Worm (Caenorhabditis elegans) whole organism, young adult: ENCODE results near the gene H20E11.1.

ENCODE experiments used
- B0019.2 ChIP-seq: fragments of 200-800 bp; sonication (Bioruptor generic); conservative IDR thresholded peaks from 2 replicates; pipeline ENCODE4 v1.3.6; 2022; ENCODE audit warnings: missing genetic modification reagents, missing genetic modification characterization, missing compliant biosample characterization
- B0261.1 ChIP-seq: sonication (generic microtip); optimal IDR thresholded peaks from 2 replicates; lab custom pipeline; 2016; ENCODE audit warnings: mild to moderate bottlenecking, missing genetic modification characterization, moderate library complexity, missing compliant biosample characterization
- C06A6.2 ChIP-seq: fragments of 200-800 bp; sonication (Bioruptor generic); conservative IDR thresholded peaks from 2 replicates; pipeline ENCODE4 v1.3.6; 2022; ENCODE audit warnings: missing genetic modification characterization, missing compliant biosample characterization
- F33H1.4 ChIP-seq: fragments of 200-800 bp; sonication (Bioruptor generic); IDR thresholded peaks from 2 replicates; pipeline ENCODE4 v1.3.6; 2022; ENCODE audit warnings: missing genetic modification reagents, missing genetic modification characterization, missing compliant biosample characterization
- K12H6.12 ChIP-seq: fragments of 200-800 bp; sonication (Bioruptor generic); optimal IDR thresholded peaks from 2 replicates; lab custom pipeline; 2018; ENCODE audit warnings: mild to moderate bottlenecking, missing genetic modification characterization, missing compliant biosample characterization
- Y53F4B.3 ChIP-seq: fragments of 200-800 bp; sonication (Bioruptor generic); IDR thresholded peaks from 2 replicates; pipeline ENCODE4 v1.3.6; 2022; ENCODE audit warnings: missing genetic modification reagents, missing genetic modification characterization, missing compliant biosample characterization
- Y53G8AR.9 ChIP-seq: fragments of 200-800 bp; sonication (Bioruptor generic); conservative IDR thresholded peaks from 2 replicates; pipeline ENCODE4 v1.3.6; 2022; ENCODE audit warnings: missing genetic modification reagents, missing genetic modification characterization, missing compliant biosample characterization
- Y56A3A.18 ChIP-seq: fragments of 200-800 bp; sonication (Bioruptor generic); IDR thresholded peaks from 2 replicates; pipeline ENCODE4 v1.3.6; 2022; ENCODE audit warnings: missing genetic modification reagents, missing genetic modification characterization, missing compliant biosample characterization
- Y67H2A.10 ChIP-seq: fragments of 200-800 bp; sonication (Bioruptor generic); conservative IDR thresholded peaks from 2 replicates; pipeline ENCODE4 v1.3.6; 2022; ENCODE audit warnings: missing genetic modification reagents, missing genetic modification characterization, missing compliant biosample characterization
- Y79H2A.3 ChIP-seq: fragments of 200-800 bp; sonication (Bioruptor generic); conservative IDR thresholded peaks from 2 replicates; pipeline ENCODE4 v1.3.6; 2022; ENCODE audit warnings: missing genetic modification reagents, missing genetic modification characterization, missing compliant biosample characterization
- akir-1 ChIP-seq: fragments of 200-800 bp; sonication (Bioruptor generic); optimal IDR thresholded peaks from 2 replicates; lab custom pipeline; 2018; ENCODE audit warnings: mild to moderate bottlenecking, missing genetic modification characterization, moderate library complexity, missing compliant biosample characterization
- aptf-2 ChIP-seq: fragments of 200-800 bp; sonication (Bioruptor generic); conservative IDR thresholded peaks from 2 replicates; pipeline ENCODE4 v1.3.6; 2022; ENCODE audit warnings: missing genetic modification reagents, missing genetic modification characterization, missing compliant biosample characterization
- attf-5 ChIP-seq: fragments of 200-800 bp; sonication (Bioruptor generic); optimal IDR thresholded peaks from 2 replicates; lab custom pipeline; 2018; ENCODE audit warnings: mild to moderate bottlenecking, missing genetic modification characterization, missing compliant biosample characterization
- cebp-2 ChIP-seq: fragments of 200-800 bp; sonication (Bioruptor generic); IDR thresholded peaks from 2 replicates; pipeline ENCODE4 v1.3.6; 2022; ENCODE audit warnings: missing genetic modification characterization, missing compliant biosample characterization
- ceh-100 ChIP-seq: fragments of 200-800 bp; sonication (Bioruptor generic); IDR thresholded peaks from 2 replicates; pipeline ENCODE4 v1.3.6; 2022; ENCODE audit warnings: missing genetic modification reagents, missing genetic modification characterization, missing compliant biosample characterization
- ceh-79 ChIP-seq: sonication (generic microtip); optimal IDR thresholded peaks from 2 replicates; lab custom pipeline; 2017; ENCODE audit warnings: mild to moderate bottlenecking, missing genetic modification characterization, missing compliant biosample characterization
- ceh-91 ChIP-seq: fragments of 200-800 bp; sonication (Bioruptor generic); IDR thresholded peaks from 2 replicates; pipeline ENCODE4 v1.3.6; 2022; ENCODE audit warnings: missing genetic modification reagents, missing genetic modification characterization, missing compliant biosample characterization
- dox-1 ChIP-seq: fragments of 200-800 bp; sonication (Bioruptor generic); IDR thresholded peaks from 2 replicates; pipeline ENCODE4 v1.3.6; 2022; ENCODE audit warnings: missing genetic modification reagents, missing genetic modification characterization, missing compliant biosample characterization
- dpl-1 ChIP-seq: fragments of 150-350 bp; optimal IDR thresholded peaks from 2 replicates; lab custom pipeline; 2014; ENCODE audit warnings: missing biosample characterization, missing genetic modification reagents, missing genetic modification characterization
- egl-18 ChIP-seq: fragments of 200-800 bp; sonication (Bioruptor generic); IDR thresholded peaks from 2 replicates; pipeline ENCODE4 v1.3.6; 2022; ENCODE audit warnings: missing genetic modification reagents, missing genetic modification characterization, missing compliant biosample characterization
- ets-4 ChIP-seq: fragments of 200-800 bp; sonication (Bioruptor generic); optimal IDR thresholded peaks from 2 replicates; lab custom pipeline; 2018; ENCODE audit warnings: mild to moderate bottlenecking, missing genetic modification characterization, missing compliant biosample characterization
- fkh-3 ChIP-seq: sonication (generic microtip); optimal IDR thresholded peaks from 2 replicates; lab custom pipeline; 2016; ENCODE audit warnings: mild to moderate bottlenecking, missing genetic modification characterization, missing compliant biosample characterization
- hrde-1 ChIP-seq: sonication (generic microtip); optimal IDR thresholded peaks from 2 replicates; lab custom pipeline; 2016; ENCODE audit warnings: missing genetic modification characterization, mild to moderate bottlenecking, missing compliant biosample characterization, moderate library complexity, missing genotype, missing genetic modification reagents, borderline replicate concordance
- hsf-1 ChIP-seq: fragments of 200-800 bp; sonication (Bioruptor generic); IDR thresholded peaks from 2 replicates; pipeline ENCODE4 v1.3.6; 2022; ENCODE audit warnings: missing genetic modification reagents, missing genetic modification characterization, missing compliant biosample characterization
- lag-1 ChIP-seq: fragments of 200-800 bp; sonication (Bioruptor generic); IDR thresholded peaks from 2 replicates; pipeline ENCODE4 v1.3.6; 2022; ENCODE audit warnings: missing genetic modification reagents, missing genetic modification characterization, missing compliant biosample characterization
- let-526 ChIP-seq: fragments of 200-800 bp; sonication (Bioruptor generic); IDR thresholded peaks from 2 replicates; pipeline ENCODE4 v1.3.6; 2022; ENCODE audit warnings: missing genetic modification reagents, missing genetic modification characterization, missing compliant biosample characterization
- let-607 ChIP-seq, 2 experiments: fragments of 200-800 bp in 1 of 2; sonication (Bioruptor generic) in 1 of 2; sonication (generic microtip) in 1 of 2; optimal IDR thresholded peaks; 2 replicates each; lab custom pipeline; 2016 to 2018; ENCODE audit warnings: mild to moderate bottlenecking in 2 of 2, missing compliant biosample characterization in 2 of 2, missing genetic modification characterization in 2 of 2, moderate library complexity in 2 of 2, missing genotype in 1 of 2
- lin-26 ChIP-seq: fragments of 200-800 bp; sonication (Bioruptor generic); IDR thresholded peaks from 2 replicates; pipeline ENCODE4 v1.3.6; 2022; ENCODE audit warnings: missing genetic modification reagents, missing genetic modification characterization, missing compliant biosample characterization
- lin-35 ChIP-seq, 3 experiments: fragments of 150-350 bp in 2 of 3; sonication (generic microtip) in 1 of 3; optimal IDR thresholded peaks; 2 replicates each; lab custom pipeline; 2014 to 2018; ENCODE audit warnings: missing biosample characterization in 3 of 3, missing genetic modification characterization in 3 of 3, missing genetic modification reagents in 3 of 3
- madf-6 ChIP-seq: fragments of 200-800 bp; sonication (Bioruptor generic); IDR thresholded peaks from 2 replicates; pipeline ENCODE4 v1.3.6; 2022; ENCODE audit warnings: missing genetic modification reagents, missing genetic modification characterization, missing compliant biosample characterization
- mcd-1 ChIP-seq: fragments of 200-800 bp; sonication (Bioruptor generic); IDR thresholded peaks from 2 replicates; pipeline ENCODE4 v1.3.6; 2022; ENCODE audit warnings: missing genetic modification reagents, missing genetic modification characterization, missing compliant biosample characterization
- mel-28 ChIP-seq: sonication (generic microtip); optimal IDR thresholded peaks from 2 replicates; lab custom pipeline; 2016; ENCODE audit warnings: borderline replicate concordance, mild to moderate bottlenecking, missing genetic modification characterization, missing compliant biosample characterization
- mxl-1 ChIP-seq: sonication (generic microtip); optimal IDR thresholded peaks from 2 replicates; lab custom pipeline; 2016; ENCODE audit warnings: missing genetic modification characterization, missing compliant biosample characterization
- nfyb-1 ChIP-seq: fragments of 200-800 bp; sonication (Bioruptor generic); IDR thresholded peaks from 2 replicates; pipeline ENCODE4 v1.3.6; 2022; ENCODE audit warnings: missing genetic modification reagents, missing genetic modification characterization, missing compliant biosample characterization
- nhr-80 ChIP-seq: sonication (generic microtip); optimal IDR thresholded peaks from 2 replicates; lab custom pipeline; 2016; ENCODE audit warnings: missing genetic modification characterization, missing compliant biosample characterization
- nhr-90 ChIP-seq: sonication (generic microtip); optimal IDR thresholded peaks from 2 replicates; lab custom pipeline; 2016; ENCODE audit warnings: missing genotype, mild to moderate bottlenecking, missing genetic modification characterization, missing compliant biosample characterization
- pha-4 ChIP-seq: fragments of 150-350 bp; sonication (generic microtip); optimal IDR thresholded peaks from 2 replicates; lab custom pipeline; 2014; ENCODE audit warnings: missing biosample characterization, missing genetic modification reagents, missing genetic modification characterization
- rcor-1 ChIP-seq: fragments of 200-800 bp; sonication (Bioruptor generic); IDR thresholded peaks from 2 replicates; pipeline ENCODE4 v1.3.6; 2022; ENCODE audit warnings: missing genetic modification reagents, missing genetic modification characterization, missing compliant biosample characterization
- repo-1 ChIP-seq: sonication (generic microtip); optimal IDR thresholded peaks from 2 replicates; lab custom pipeline; 2017; ENCODE audit warnings: mild to moderate bottlenecking, missing genetic modification characterization, missing compliant biosample characterization
- tbp1 ChIP-seq: fragments of 200-800 bp; sonication (Bioruptor generic); optimal IDR thresholded peaks from 2 replicates; lab custom pipeline; 2018; ENCODE audit warnings: mild to moderate bottlenecking, missing genetic modification characterization, missing compliant biosample characterization
- tbx-9 ChIP-seq: sonication (generic microtip); optimal IDR thresholded peaks from 2 replicates; lab custom pipeline; 2016; ENCODE audit warnings: borderline replicate concordance, missing genetic modification characterization, inconsistent platforms, missing compliant biosample characterization
- tlf-1 ChIP-seq: fragments of 200-800 bp; sonication (Bioruptor generic); optimal IDR thresholded peaks from 2 replicates; lab custom pipeline; 2018; ENCODE audit warnings: mild to moderate bottlenecking, missing genetic modification characterization, missing compliant biosample characterization
- zfh-2 ChIP-seq: fragments of 200-800 bp; sonication (Bioruptor generic); conservative IDR thresholded peaks from 2 replicates; pipeline ENCODE4 v1.3.6; 2022; ENCODE audit warnings: missing genetic modification reagents, missing genetic modification characterization, missing compliant biosample characterization
- ztf-22 ChIP-seq: fragments of 200-800 bp; sonication (Bioruptor generic); optimal IDR thresholded peaks from 2 replicates; lab custom pipeline; 2018; ENCODE audit warnings: mild to moderate bottlenecking, missing genetic modification characterization, moderate library complexity, missing compliant biosample characterization
- ztf-25 ChIP-seq: fragments of 200-800 bp; sonication (Bioruptor generic); IDR thresholded peaks from 2 replicates; pipeline ENCODE4 v1.3.6; 2022; ENCODE audit warnings: missing genetic modification reagents, missing genetic modification characterization, missing compliant biosample characterization
- ztf-26 ChIP-seq: sonication (generic microtip); optimal IDR thresholded peaks from 2 replicates; lab custom pipeline; 2017; ENCODE audit warnings: missing genetic modification characterization, missing compliant biosample characterization
- ztf-6 ChIP-seq: fragments of 200-800 bp; sonication (Bioruptor generic); IDR thresholded peaks from 2 replicates; pipeline ENCODE4 v1.3.6; 2022; ENCODE audit warnings: missing genetic modification reagents, missing genetic modification characterization, missing compliant biosample characterization

The H20E11.1 gene

DNA sequence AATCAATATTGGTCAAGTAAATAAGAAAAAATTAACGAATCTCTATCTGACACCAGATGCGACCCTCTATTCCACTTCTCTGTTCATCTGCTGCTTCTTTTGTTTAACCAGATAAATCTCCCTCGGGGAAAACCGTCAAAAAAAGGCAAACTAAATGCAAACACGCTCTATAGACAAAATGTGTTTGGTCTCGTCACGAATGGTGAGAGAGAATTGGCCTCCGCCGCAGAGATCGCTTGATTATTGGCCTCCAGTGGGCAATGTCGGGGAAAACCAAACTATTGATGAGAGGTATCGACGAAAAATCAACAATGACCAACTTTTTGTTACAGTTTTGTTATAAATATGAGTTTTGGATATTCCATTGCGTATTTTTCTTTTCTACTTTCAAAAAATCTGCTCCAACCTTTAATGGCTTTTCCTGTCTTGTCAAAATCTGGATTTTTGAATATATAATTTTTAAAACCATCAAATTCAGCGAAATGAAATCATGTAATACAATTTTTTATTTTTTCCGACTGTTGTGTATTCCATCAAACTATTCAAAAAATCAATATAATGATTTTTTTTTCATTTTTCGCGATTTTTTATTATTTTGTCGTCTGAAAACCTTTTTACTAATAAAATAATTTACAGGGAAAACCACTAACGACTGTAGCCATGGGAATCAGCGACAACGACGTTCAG lies 39.4 kb upstream of the H20E11.1 start, which contains the start of the genes C17H12.2 and vha-8 (continued):
- no peak for TF ChIP-seq Y79H2A.3 (GFP tag; lab: Robert Waterston, UW)
- peak; percentile 7 for TF ChIP-seq akir-1
- TF ChIP-seq ceh-79 (tag; lab: Kevin White, UChicago): no peak
- TF ChIP-seq ztf-25 (GFP tag; lab: Robert Waterston, UW): no peak
- TF ChIP-seq Y56A3A.18: no peak
- peak; percentile 78 for TF ChIP-seq dox-1
- peak; percentile 80; the same call in 1 of the 2 replicates for TF ChIP-seq Y53G8AR.9
- TF ChIP-seq mel-28 (tag; lab: Kevin White, UChicago): no peak
- TF ChIP-seq let-526: 0 out of 2 replicates have a peak, but pooled peaks have one; percentile 46
- no peak for TF ChIP-seq Y53F4B.3 (GFP tag; lab: Robert Waterston, UW)
- peak; percentile 40 for TF ChIP-seq nhr-90
- TF ChIP-seq rcor-1 (GFP tag; lab: Robert Waterston, UW): 0 out of 2 replicates have a peak, but pooled peaks have one; percentile 46
- no peak; the same call in 1 of the 2 replicates for TF ChIP-seq aptf-2 (GFP tag; lab: Robert Waterston, UW)
- TF ChIP-seq repo-1 (tag; lab: Kevin White, UChicago): peak; percentile 32
- TF ChIP-seq attf-5 (GFP tag; lab: Kevin White, UChicago): peak; percentile 96
- no peak for TF ChIP-seq hsf-1 (GFP tag; lab: Robert Waterston, UW)
- TF ChIP-seq pha-4 (tag; lab: Kevin White, UChicago): peak; percentile 67
- TF ChIP-seq B0261.1 (tag; lab: Kevin White, UChicago): no peak
- TF ChIP-seq mxl-1 (tag; lab: Kevin White, UChicago): no peak
- TF ChIP-seq egl-18 (GFP tag; lab: Robert Waterston, UW): no peak
- peak; percentile 94 for TF ChIP-seq nhr-80 (tag; lab: Kevin White, UChicago)
- TF ChIP-seq zfh-2 (GFP tag; lab: Robert Waterston, UW): peak; percentile 55; the same call in 1 of the 2 replicates
- peak; percentile 98 for TF ChIP-seq mcd-1 (GFP tag; lab: Robert Waterston, UW)
- no peak for TF ChIP-seq B0019.2 (GFP tag; lab: Robert Waterston, UW)
- no peak for TF ChIP-seq lag-1
- TF ChIP-seq hrde-1: no peak
- peak in 1 of 2 experiments; percentile 19 for TF ChIP-seq let-607 (tag; optimal IDR thresholded peaks at IDR 0.05; lab: Kevin White, UChicago)
- TF ChIP-seq ets-4 (GFP tag; lab: Kevin White, UChicago): peak; percentile 9
- TF ChIP-seq Y67H2A.10 (GFP tag; lab: Robert Waterston, UW): peak; percentile 78
- 0 out of 2 replicates have a peak, but pooled peaks have one; percentile 28 for TF ChIP-seq C06A6.2 (GFP tag; lab: Robert Waterston, UW)
- no peak for TF ChIP-seq fkh-3 (tag; lab: Kevin White, UChicago)
- peak; percentile 4 for TF ChIP-seq dpl-1
- no peak for TF ChIP-seq tbx-9
- TF ChIP-seq nfyb-1 (GFP tag; lab: Robert Waterston, UW): peak; percentile 73; the same call in 1 of the 2 replicates
- peak; percentile 75; the same call in 1 of the 2 replicates for TF ChIP-seq lin-26 (GFP tag; lab: Robert Waterston, UW)
- no peak for TF ChIP-seq ztf-22 (GFP tag; lab: Kevin White, UChicago)
- TF ChIP-seq lin-35 (GFP tag; optimal IDR thresholded peaks at IDR 0.05; lab: Kevin White, UChicago): peak in 1 of 3 experiments; percentile 84
- peak; percentile 47 for TF ChIP-seq madf-6 (GFP tag; lab: Robert Waterston, UW)
- TF ChIP-seq ceh-100 (GFP tag; lab: Robert Waterston, UW): 0 out of 2 replicates have a peak, but pooled peaks have one; percentile 21
- TF ChIP-seq cebp-2: 0 out of 2 replicates have a peak, but pooled peaks have one; percentile 10
- peak; percentile 83 for TF ChIP-seq K12H6.12 (tag; lab: Kevin White, UChicago)
- TF ChIP-seq F33H1.4 (GFP tag; lab: Robert Waterston, UW): peak; percentile 90
- peak; percentile 48 for TF ChIP-seq tbp1 (GFP tag; lab: Kevin White, UChicago)
- peak; percentile 20 for TF ChIP-seq tlf-1
- peak; percentile 45 for TF ChIP-seq ceh-91 (GFP tag; lab: Robert Waterston, UW)
- peak; percentile 59 for TF ChIP-seq ztf-26
- peak; percentile 66; the same call in 1 of the 2 replicates for TF ChIP-seq ztf-6 (GFP tag; lab: Robert Waterston, UW)
